Worm (Caenorhabditis elegans) whole organism, L1 larva: ENCODE results near the gene F09E5.16.

ENCODE experiments used
- ama-1 ChIP-seq: fragments of 150-350 bp; optimal IDR thresholded peaks from 2 replicates; lab custom pipeline; 2014
- egl-27 ChIP-seq, 2 experiments: fragments of 150-350 bp in 1 of 2; sonication (generic microtip); optimal IDR thresholded peaks; 3 replicates each; lab custom pipeline; 2017 to 2018; ENCODE audit warnings: missing biosample characterization in 2 of 2, missing genetic modification characterization in 2 of 2, missing genetic modification reagents in 2 of 2
- nhr-28 ChIP-seq: fragments of 150-350 bp; optimal IDR thresholded peaks from 2 replicates; lab custom pipeline; 2014; ENCODE audit warnings: missing biosample characterization, missing genetic modification characterization
- rnt-1 ChIP-seq: sonication (generic microtip); optimal IDR thresholded peaks from 2 replicates; lab custom pipeline; 2016; ENCODE audit warnings: mild to moderate bottlenecking, missing genetic modification characterization, moderate library complexity, missing compliant biosample characterization
- zip-4 ChIP-seq: fragments of 200-800 bp; sonication (Bioruptor generic); optimal IDR thresholded peaks from 2 replicates; lab custom pipeline; 2018; ENCODE audit warnings: mild to moderate bottlenecking, missing genetic modification characterization, moderate library complexity, missing compliant biosample characterization

DNA sequence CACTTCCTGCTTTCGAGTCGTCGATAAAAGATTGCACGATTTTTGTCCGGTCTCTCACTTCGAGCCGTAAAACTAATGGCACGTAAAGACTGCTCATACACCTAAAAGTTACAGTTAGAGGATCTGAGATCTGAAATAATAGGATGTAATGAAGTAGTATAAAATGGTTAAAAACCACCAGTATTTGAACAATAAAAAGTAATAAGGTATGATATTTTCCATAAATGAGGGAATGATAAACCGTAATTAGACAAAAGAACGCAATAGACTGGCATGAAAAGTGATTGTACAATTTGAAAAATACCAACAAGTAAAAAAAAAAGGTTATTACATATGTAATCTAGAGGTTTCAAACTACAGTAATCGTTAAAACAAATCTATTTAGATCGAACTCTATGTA, 27.5 kb upstream of the F09E5.16 start, which contains the start of gene brap-2:
- TF ChIP-seq rnt-1 (tag; lab: Kevin White, UChicago) = no peak
- TF ChIP-seq egl-27 (tag; optimal IDR thresholded peaks at IDR 0.05; lab: Kevin White, UChicago) = no peak
- TF ChIP-seq ama-1 (lab: Kevin White, UChicago) = no peak
- no peak for TF ChIP-seq nhr-28 (tag; lab: Kevin White, UChicago)
- no peak for TF ChIP-seq zip-4 (GFP tag; lab: Kevin White, UChicago)
